Fruit fly (Drosophila melanogaster) whole organism, pupa: ENCODE data around the gene CG6790.
A peak's percentile ranks its signal among the peaks of the same experiment; 100 is the strongest.

Experiments
- CG10348 ChIP-seq: fragments of 200-800 bp; sonication (Bioruptor generic); IDR thresholded peaks from 2 replicates; pipeline ENCODE4 v1.3.6; 2022; ENCODE audit warnings: missing biosample characterization, missing genetic modification characterization
- CG12605 ChIP-seq: fragments of 200-800 bp; sonication (Bioruptor generic); IDR thresholded peaks from 2 replicates; pipeline ENCODE4 v1.3.6; 2022; ENCODE audit warnings: missing biosample characterization, missing genetic modification characterization
- CG13204 ChIP-seq: fragments of 200-800 bp; sonication (Bioruptor generic); optimal IDR thresholded peaks from 2 replicates; lab custom pipeline; 2018; ENCODE audit warnings: missing biosample characterization, mild to moderate bottlenecking, missing genetic modification characterization, moderate library complexity
- CG14655 ChIP-seq: fragments of 200-800 bp; sonication (Bioruptor generic); optimal IDR thresholded peaks from 3 replicates; lab custom pipeline; 2017; ENCODE audit warnings: mild to moderate bottlenecking, missing biosample characterization, missing genetic modification reagents, missing genetic modification characterization
- CG15710 ChIP-seq: fragments of 200-800 bp; sonication (Bioruptor generic); optimal IDR thresholded peaks from 2 replicates; lab custom pipeline; 2018; ENCODE audit warnings: missing biosample characterization, mild to moderate bottlenecking, missing genetic modification characterization, moderate library complexity
- CG17806 ChIP-seq: fragments of 200-800 bp; sonication (Bioruptor generic); optimal IDR thresholded peaks from 2 replicates; lab custom pipeline; 2018; ENCODE audit warnings: missing biosample characterization, mild to moderate bottlenecking, missing genetic modification characterization, moderate library complexity
- CG32121 ChIP-seq: fragments of 200-800 bp; sonication (Bioruptor generic); IDR thresholded peaks from 2 replicates; pipeline ENCODE4 v1.3.6; 2022; ENCODE audit warnings: missing biosample characterization, missing genetic modification characterization
- CG34367 ChIP-seq: fragments of 200-800 bp; sonication (Bioruptor generic); optimal IDR thresholded peaks from 2 replicates; lab custom pipeline; 2018; ENCODE audit warnings: missing biosample characterization, mild to moderate bottlenecking, missing genetic modification characterization
- CG4496 ChIP-seq: fragments of 200-800 bp; sonication (Bioruptor generic); IDR thresholded peaks from 3 replicates; pipeline ENCODE4 v1.3.6; 2022; ENCODE audit warnings: missing biosample characterization, missing genetic modification characterization
- CG8159 ChIP-seq: fragments of 200-800 bp; sonication (Bioruptor generic); optimal IDR thresholded peaks from 3 replicates; lab custom pipeline; 2018; ENCODE audit warnings: missing biosample characterization, mild to moderate bottlenecking, missing genetic modification characterization, moderate library complexity
- CG8301 ChIP-seq: fragments of 200-800 bp; sonication (Bioruptor generic); optimal IDR thresholded peaks from 2 replicates; lab custom pipeline; 2018; ENCODE audit warnings: missing biosample characterization, mild to moderate bottlenecking, missing genetic modification characterization
- CG9948 ChIP-seq: fragments of 200-800 bp; sonication (Bioruptor generic); optimal IDR thresholded peaks from 2 replicates; lab custom pipeline; 2018; ENCODE audit warnings: missing biosample characterization, mild to moderate bottlenecking, missing genetic modification characterization, moderate library complexity
- D1 ChIP-seq: fragments of 200-800 bp; sonication (Bioruptor generic); optimal IDR thresholded peaks from 2 replicates; lab custom pipeline; 2018; ENCODE audit warnings: missing biosample characterization, mild to moderate bottlenecking, missing genetic modification characterization, moderate library complexity
- EcR ChIP-seq: fragments of 200-800 bp; sonication (Bioruptor generic); optimal IDR thresholded peaks from 3 replicates; lab custom pipeline; 2019; ENCODE audit warnings: missing biosample characterization, missing genetic modification characterization, mild to moderate bottlenecking, moderate library complexity, missing genetic modification reagents
- Ets98B ChIP-seq: fragments of 200-800 bp; sonication (Bioruptor generic); IDR thresholded peaks from 2 replicates; pipeline ENCODE4 v1.3.6; 2022; ENCODE audit warnings: missing biosample characterization, missing genetic modification characterization
- Pif1A ChIP-seq: fragments of 200-800 bp; sonication (Bioruptor generic); optimal IDR thresholded peaks from 3 replicates; lab custom pipeline; 2016; ENCODE audit warnings: missing biosample characterization, missing genetic modification characterization
- Pif1B ChIP-seq: fragments of 200-800 bp; sonication (Bioruptor generic); optimal IDR thresholded peaks from 3 replicates; lab custom pipeline; 2016; ENCODE audit warnings: missing biosample characterization, missing genetic modification characterization
- Snoo ChIP-seq: fragments of 200-800 bp; sonication (Bioruptor generic); optimal IDR thresholded peaks from 3 replicates; lab custom pipeline; 2017; ENCODE audit warnings: missing biosample characterization, mild to moderate bottlenecking, missing genetic modification characterization, inconsistent platforms
- fd96Ca ChIP-seq: fragments of 200-800 bp; sonication (Bioruptor generic); IDR thresholded peaks from 3 replicates; pipeline ENCODE4 v1.3.6; 2022; ENCODE audit warnings: missing biosample characterization, missing genetic modification characterization
- gl ChIP-seq: fragments of 200-800 bp; sonication (Bioruptor generic); optimal IDR thresholded peaks from 2 replicates; lab custom pipeline; 2018; ENCODE audit warnings: missing biosample characterization, mild to moderate bottlenecking, missing genetic modification characterization
- rn ChIP-seq: fragments of 200-800 bp; sonication (Bioruptor generic); IDR thresholded peaks from 2 replicates; pipeline ENCODE4 v1.3.6; 2022; ENCODE audit warnings: missing biosample characterization, missing genetic modification characterization

CG6790 gene

dm6 chr3R:11603136-11603535 is 24.6 kb upstream of the CG6790 start:
- TF ChIP-seq EcR (peak; percentile 70), CG12605 (GFP tag; lab: Robert Waterston, UW) (no peak)

dm6 chr3R:11595523-11595922 is 17.0 kb upstream of the CG6790 start:
- TF ChIP-seq CG12605 (GFP tag; lab: Robert Waterston, UW) (peak; percentile 58), fd96Ca (GFP tag; lab: Robert Waterston, UW) (peak; percentile 52; the same call in 2 of the 3 replicates), CG14655 (GFP tag; lab: Kevin White, UChicago) (no peak), CG32121 (GFP tag; lab: Robert Waterston, UW) (peak; percentile 62), CG9948 (no peak), CG4496 (GFP tag; lab: Robert Waterston, UW) (peak; percentile 82), CG15710 (tag; lab: Kevin White, UChicago) (peak; percentile 20), CG8301 (tag; lab: Kevin White, UChicago) (peak; percentile 49), Ets98B (GFP tag; lab: Robert Waterston, UW) (peak; percentile 75), rn (0 out of 2 replicates have a peak, but pooled peaks have one; percentile 20), CG17806 (tag; lab: Kevin White, UChicago) (peak; percentile 15), CG13204 (no peak), CG10348 (no peak)

dm6 chr3R:11589764-11590358 is 11.3 kb upstream of the CG6790 start, which contains the start of gene CG6791:
CG6791 (minus strand) TSS chr3R:11590146.
- TF ChIP-seq CG12605 (GFP tag; lab: Robert Waterston, UW) (no peak), EcR (peak; percentile 32), CG14655 (GFP tag; lab: Kevin White, UChicago) (no peak), CG9948 (peak; percentile 62), Ets98B (GFP tag; lab: Robert Waterston, UW) (peak; percentile 13; the same call in 1 of the 2 replicates), CG34367 (no peak), CG8159 (tag; lab: Kevin White, UChicago) (no peak), Snoo (tag; lab: Kevin White, UChicago) (no peak)

DNA sequence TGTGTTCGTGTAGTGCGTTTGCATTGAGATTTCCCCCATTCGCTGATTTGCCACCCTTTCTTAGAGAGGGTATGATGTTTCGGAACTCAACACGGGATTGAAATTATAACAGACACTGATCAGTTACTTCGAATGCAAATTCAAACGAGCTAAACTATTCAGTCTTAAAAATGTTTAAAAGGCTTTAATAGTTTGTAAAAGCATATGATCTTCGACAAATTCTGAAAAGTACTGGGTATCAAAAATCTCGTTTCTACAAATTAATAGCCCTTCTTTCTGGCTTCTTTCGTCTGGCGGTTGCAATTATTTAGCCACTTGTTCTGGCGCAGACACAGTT is 3.7 kb upstream of the CG6790 start:
- TF ChIP-seq CG13204 (peak; percentile 51), D1 (tag; lab: Kevin White, UChicago) (no peak), gl (peak; percentile 73), CG15710 (tag; lab: Kevin White, UChicago) (peak; percentile 81), CG9948 (peak; percentile 84), fd96Ca (GFP tag; lab: Robert Waterston, UW) (peak; percentile 95), CG17806 (tag; lab: Kevin White, UChicago) (peak; percentile 87), Pif1A (no peak), CG8301 (tag; lab: Kevin White, UChicago) (peak; percentile 93), Snoo (tag; lab: Kevin White, UChicago) (no peak), CG32121 (GFP tag; lab: Robert Waterston, UW) (peak; percentile 95), rn (peak; percentile 67; the same call in 1 of the 2 replicates), CG12605 (GFP tag; lab: Robert Waterston, UW) (no peak; the same call in none of the 2 replicates), CG10348 (peak; percentile 63; the same call in 1 of the 2 replicates), CG14655 (GFP tag; lab: Kevin White, UChicago) (no peak), Ets98B (GFP tag; lab: Robert Waterston, UW) (peak; percentile 95), Pif1B (no peak), CG8159 (tag; lab: Kevin White, UChicago) (peak; percentile 84), EcR (no peak), CG4496 (GFP tag; lab: Robert Waterston, UW) (peak; percentile 96), CG34367 (peak; percentile 82)

DNA sequence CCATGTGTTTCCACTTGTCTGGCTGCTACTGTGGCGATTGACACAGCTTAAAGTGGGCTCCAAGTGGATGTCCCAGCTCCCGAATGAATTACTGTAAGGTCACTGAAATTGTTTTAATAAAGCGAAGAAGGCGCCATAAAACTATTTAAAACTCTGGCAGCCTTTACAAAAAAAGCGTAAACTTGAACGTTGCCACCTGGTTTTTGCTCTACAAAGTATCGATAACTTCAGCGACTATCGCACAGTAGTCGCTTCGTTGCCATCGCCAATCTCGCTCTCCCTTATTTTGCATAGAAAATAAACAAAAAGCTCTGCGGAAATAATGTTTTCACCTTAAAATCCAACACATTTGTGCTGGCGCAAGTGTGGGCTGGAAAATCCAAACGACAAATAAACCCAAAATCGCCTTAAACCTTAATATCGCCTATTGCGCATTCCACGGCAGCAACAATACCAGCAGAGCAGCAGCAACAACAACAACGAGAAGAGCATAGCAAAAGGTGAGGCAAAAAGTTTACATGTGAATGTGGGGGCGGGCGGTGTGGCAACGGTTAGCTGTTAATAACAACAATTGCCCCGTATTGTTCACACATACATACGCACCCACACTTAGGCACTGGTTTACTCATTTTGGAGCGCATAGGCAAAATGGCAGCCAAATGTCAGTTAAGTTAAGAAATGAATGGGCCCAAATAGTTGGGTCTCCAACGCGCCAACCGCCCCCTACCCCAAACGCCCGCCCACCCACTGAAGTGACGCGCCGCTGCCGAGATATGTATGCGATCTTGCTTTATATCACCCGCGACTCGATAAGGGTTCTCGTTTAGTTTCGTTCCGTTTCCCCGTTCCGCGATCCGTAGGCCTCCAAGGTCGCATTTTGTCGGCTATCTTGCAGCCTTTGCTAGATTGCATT is 3.1 kb upstream of the CG6790 start, which contains the start of gene wkd:
wkd (plus strand) TSS at position 237 of the 913 bp plus-strand sequence.
- TF ChIP-seq D1 (tag; lab: Kevin White, UChicago) (no peak), Snoo (tag; lab: Kevin White, UChicago) (no peak), CG34367 (no peak), CG17806 (tag; lab: Kevin White, UChicago) (no peak), gl (no peak), CG8159 (tag; lab: Kevin White, UChicago) (no peak)

DNA sequence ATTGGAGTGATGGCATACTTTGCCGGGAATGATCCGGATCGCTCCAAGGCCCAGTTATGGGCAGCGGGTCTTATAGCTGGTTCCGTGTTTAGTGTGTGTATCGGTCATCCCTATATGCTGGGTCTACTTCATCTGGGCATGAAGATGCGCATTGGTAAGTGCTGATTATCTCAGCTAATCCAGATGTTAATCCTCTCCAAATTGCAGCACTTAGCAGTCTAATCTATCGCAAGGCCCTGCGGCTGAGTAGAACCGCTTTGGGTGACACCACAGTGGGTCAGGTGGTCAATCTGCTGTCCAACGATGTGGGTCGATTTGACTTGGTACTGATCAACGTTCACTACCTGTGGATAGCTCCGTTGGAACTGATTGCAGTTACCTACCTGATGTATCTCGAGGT is 7.1 kb downstream of the CG6790 start:
- TF ChIP-seq Snoo (tag; lab: Kevin White, UChicago) (no peak), CG4496 (GFP tag; lab: Robert Waterston, UW) (no peak), CG32121 (GFP tag; lab: Robert Waterston, UW) (no peak), CG8159 (tag; lab: Kevin White, UChicago) (no peak), D1 (tag; lab: Kevin White, UChicago) (no peak), gl (no peak), CG12605 (GFP tag; lab: Robert Waterston, UW) (no peak), CG10348 (no peak), CG17806 (tag; lab: Kevin White, UChicago) (no peak), Pif1A (no peak), CG14655 (GFP tag; lab: Kevin White, UChicago) (no peak), CG9948 (no peak), CG8301 (tag; lab: Kevin White, UChicago) (no peak), CG34367 (no peak)
- TF ChIP-seq, all 21 proteins: peak for 0
